Worm (Caenorhabditis elegans) whole organism, young adult: ENCODE data around the gene strd-1.

Experiments used
- B0019.2 ChIP-seq: fragments of 200-800 bp; sonication (Bioruptor generic); conservative IDR thresholded peaks from 2 replicates; pipeline ENCODE4 v1.3.6; 2022; ENCODE audit warnings: missing genetic modification reagents, missing genetic modification characterization, missing compliant biosample characterization
- B0261.1 ChIP-seq: sonication (generic microtip); optimal IDR thresholded peaks from 2 replicates; lab custom pipeline; 2016; ENCODE audit warnings: mild to moderate bottlenecking, missing genetic modification characterization, moderate library complexity, missing compliant biosample characterization
- D2030.7 ChIP-seq: fragments of 200-800 bp; sonication (Bioruptor generic); IDR thresholded peaks from 2 replicates; pipeline ENCODE4 v1.3.6; 2022; ENCODE audit warnings: missing genetic modification reagents, missing genetic modification characterization, missing compliant biosample characterization
- F10E7.11 ChIP-seq: sonication (generic microtip); optimal IDR thresholded peaks from 2 replicates; lab custom pipeline; 2017; ENCODE audit warnings: mild to moderate bottlenecking, missing genetic modification characterization, moderate library complexity, missing compliant biosample characterization
- F22D6.2 ChIP-seq: sonication (generic microtip); optimal IDR thresholded peaks from 2 replicates; lab custom pipeline; 2016; ENCODE audit warnings: mild to moderate bottlenecking, missing genetic modification characterization, missing compliant biosample characterization
- F23B12.7 ChIP-seq: sonication (generic microtip); optimal IDR thresholded peaks from 2 replicates; lab custom pipeline; 2017; ENCODE audit warnings: missing genetic modification characterization, mild to moderate bottlenecking, missing compliant biosample characterization, antibody characterized with exemption, moderate library complexity; ENCODE audit not compliant: insufficient read depth
- F39B2.1 ChIP-seq: fragments of 200-800 bp; sonication (Bioruptor generic); IDR thresholded peaks from 2 replicates; pipeline ENCODE4 v1.3.6; 2022; ENCODE audit warnings: missing genetic modification reagents, missing genetic modification characterization, missing compliant biosample characterization
- F52B5.7 ChIP-seq: sonication (generic microtip); optimal IDR thresholded peaks from 2 replicates; lab custom pipeline; 2016; ENCODE audit warnings: mild to moderate bottlenecking, missing genetic modification characterization, missing compliant biosample characterization
- F57A8.1 ChIP-seq: fragments of 200-800 bp; sonication (Bioruptor generic); optimal IDR thresholded peaks from 2 replicates; lab custom pipeline; 2018; ENCODE audit warnings: mild to moderate bottlenecking, missing genetic modification characterization, moderate library complexity, missing compliant biosample characterization
- F57C9.4 ChIP-seq: sonication (generic microtip); optimal IDR thresholded peaks from 2 replicates; lab custom pipeline; 2017; ENCODE audit warnings: mild to moderate bottlenecking, missing genetic modification characterization, missing compliant biosample characterization
- K11D2.4 ChIP-seq: fragments of 200-800 bp; sonication (Bioruptor generic); IDR thresholded peaks from 2 replicates; pipeline ENCODE4 v1.3.6; 2022; ENCODE audit warnings: missing genetic modification reagents, missing genetic modification characterization, missing compliant biosample characterization
- K12H6.12 ChIP-seq: fragments of 200-800 bp; sonication (Bioruptor generic); optimal IDR thresholded peaks from 2 replicates; lab custom pipeline; 2018; ENCODE audit warnings: mild to moderate bottlenecking, missing genetic modification characterization, missing compliant biosample characterization
- Y53G8AR.9 ChIP-seq: fragments of 200-800 bp; sonication (Bioruptor generic); conservative IDR thresholded peaks from 2 replicates; pipeline ENCODE4 v1.3.6; 2022; ENCODE audit warnings: missing genetic modification reagents, missing genetic modification characterization, missing compliant biosample characterization
- Y56A3A.18 ChIP-seq: fragments of 200-800 bp; sonication (Bioruptor generic); IDR thresholded peaks from 2 replicates; pipeline ENCODE4 v1.3.6; 2022; ENCODE audit warnings: missing genetic modification reagents, missing genetic modification characterization, missing compliant biosample characterization
- atf-7 ChIP-seq: sonication (generic microtip); optimal IDR thresholded peaks from 2 replicates; lab custom pipeline; 2017; ENCODE audit warnings: mild to moderate bottlenecking, missing genetic modification characterization, missing compliant biosample characterization
- attf-3 ChIP-seq: fragments of 200-800 bp; sonication (Bioruptor generic); conservative IDR thresholded peaks from 2 replicates; pipeline ENCODE4 v1.3.6; 2022; ENCODE audit warnings: missing genetic modification reagents, missing genetic modification characterization, missing compliant biosample characterization
- attf-6 ChIP-seq: fragments of 200-800 bp; sonication (Bioruptor generic); IDR thresholded peaks from 2 replicates; pipeline ENCODE4 v1.3.6; 2022; ENCODE audit warnings: missing genetic modification reagents, missing genetic modification characterization, missing compliant biosample characterization
- ccch-3 ChIP-seq: fragments of 200-800 bp; sonication (Bioruptor generic); optimal IDR thresholded peaks from 2 replicates; lab custom pipeline; 2018; ENCODE audit warnings: mild to moderate bottlenecking, missing genetic modification characterization, missing compliant biosample characterization
- cebp-1 ChIP-seq, 2 experiments: fragments of 200-800 bp in 1 of 2; sonication (Bioruptor generic) in 1 of 2; sonication (generic microtip) in 1 of 2; IDR thresholded peaks in 1 of 2; optimal IDR thresholded peaks in 1 of 2; 2 replicates each; pipeline versions ENCODE4 v1.3.6 to Lab custom; 2017 to 2022; ENCODE audit warnings: missing compliant biosample characterization in 2 of 2, missing genetic modification characterization in 2 of 2, mild to moderate bottlenecking in 1 of 2, missing genetic modification reagents in 1 of 2, moderate library complexity in 1 of 2
- ceh-100 ChIP-seq: fragments of 200-800 bp; sonication (Bioruptor generic); IDR thresholded peaks from 2 replicates; pipeline ENCODE4 v1.3.6; 2022; ENCODE audit warnings: missing genetic modification reagents, missing genetic modification characterization, missing compliant biosample characterization
- ceh-58 ChIP-seq: fragments of 200-800 bp; sonication (Bioruptor generic); IDR thresholded peaks from 2 replicates; pipeline ENCODE4 v1.3.6; 2022; ENCODE audit warnings: missing genetic modification characterization, missing compliant biosample characterization
- die-1 ChIP-seq: sonication (generic microtip); optimal IDR thresholded peaks from 2 replicates; lab custom pipeline; 2016; ENCODE audit warnings: missing genotype, mild to moderate bottlenecking, missing genetic modification characterization, missing compliant biosample characterization
- dox-1 ChIP-seq: fragments of 200-800 bp; sonication (Bioruptor generic); IDR thresholded peaks from 2 replicates; pipeline ENCODE4 v1.3.6; 2022; ENCODE audit warnings: missing genetic modification reagents, missing genetic modification characterization, missing compliant biosample characterization
- dpff-1 ChIP-seq: sonication (generic microtip); optimal IDR thresholded peaks from 2 replicates; lab custom pipeline; 2017; ENCODE audit warnings: mild to moderate bottlenecking, missing genetic modification characterization, missing compliant biosample characterization
- egl-44 ChIP-seq: fragments of 200-800 bp; sonication (Bioruptor generic); IDR thresholded peaks from 2 replicates; pipeline ENCODE4 v1.3.6; 2022; ENCODE audit warnings: missing genetic modification reagents, missing genetic modification characterization, missing compliant biosample characterization
- hmg-1.2 ChIP-seq: fragments of 200-800 bp; sonication (Bioruptor generic); IDR thresholded peaks from 2 replicates; pipeline ENCODE4 v1.3.6; 2022; ENCODE audit warnings: missing genetic modification reagents, missing genetic modification characterization, missing compliant biosample characterization
- hrde-1 ChIP-seq: sonication (generic microtip); optimal IDR thresholded peaks from 2 replicates; lab custom pipeline; 2016; ENCODE audit warnings: missing genetic modification characterization, mild to moderate bottlenecking, missing compliant biosample characterization, moderate library complexity, missing genotype, missing genetic modification reagents, borderline replicate concordance
- hsf-1 ChIP-seq: fragments of 200-800 bp; sonication (Bioruptor generic); IDR thresholded peaks from 2 replicates; pipeline ENCODE4 v1.3.6; 2022; ENCODE audit warnings: missing genetic modification reagents, missing genetic modification characterization, missing compliant biosample characterization
- lag-1 ChIP-seq: fragments of 200-800 bp; sonication (Bioruptor generic); IDR thresholded peaks from 2 replicates; pipeline ENCODE4 v1.3.6; 2022; ENCODE audit warnings: missing genetic modification reagents, missing genetic modification characterization, missing compliant biosample characterization
- let-607 ChIP-seq, 2 experiments: fragments of 200-800 bp in 1 of 2; sonication (Bioruptor generic) in 1 of 2; sonication (generic microtip) in 1 of 2; optimal IDR thresholded peaks; 2 replicates each; lab custom pipeline; 2016 to 2018; ENCODE audit warnings: mild to moderate bottlenecking in 2 of 2, missing compliant biosample characterization in 2 of 2, missing genetic modification characterization in 2 of 2, moderate library complexity in 2 of 2, missing genotype in 1 of 2
- lsy-27 ChIP-seq: sonication (generic microtip); optimal IDR thresholded peaks from 2 replicates; lab custom pipeline; 2017; ENCODE audit warnings: missing genetic modification characterization, mild to moderate bottlenecking, missing compliant biosample characterization, antibody characterized with exemption, missing genotype, borderline replicate concordance; ENCODE audit not compliant: insufficient read depth
- madf-10 ChIP-seq: sonication (generic microtip); optimal IDR thresholded peaks from 2 replicates; lab custom pipeline; 2016; ENCODE audit warnings: mild to moderate bottlenecking, missing genetic modification characterization, missing compliant biosample characterization
- mxl-1 ChIP-seq: sonication (generic microtip); optimal IDR thresholded peaks from 2 replicates; lab custom pipeline; 2016; ENCODE audit warnings: missing genetic modification characterization, missing compliant biosample characterization
- nfya-2 ChIP-seq: fragments of 200-800 bp; sonication (Bioruptor generic); IDR thresholded peaks from 2 replicates; pipeline ENCODE4 v1.3.6; 2022; ENCODE audit warnings: missing genetic modification reagents, missing genetic modification characterization, missing compliant biosample characterization
- nhr-179 ChIP-seq: sonication (generic microtip); optimal IDR thresholded peaks from 2 replicates; lab custom pipeline; 2016; ENCODE audit warnings: mild to moderate bottlenecking, missing genetic modification characterization, missing compliant biosample characterization
- nhr-27 ChIP-seq: fragments of 200-800 bp; sonication (Bioruptor generic); optimal IDR thresholded peaks from 2 replicates; lab custom pipeline; 2018; ENCODE audit warnings: mild to moderate bottlenecking, missing genetic modification characterization, moderate library complexity, missing compliant biosample characterization
- pbrm-1 ChIP-seq: fragments of 200-800 bp; sonication (Bioruptor generic); IDR thresholded peaks from 2 replicates; pipeline ENCODE4 v1.3.6; 2022; ENCODE audit warnings: missing genetic modification reagents, missing genetic modification characterization, missing compliant biosample characterization
- rec-8 ChIP-seq, 2 experiments: sonication (generic microtip); optimal IDR thresholded peaks; 2 replicates each; lab custom pipeline; 2016; ENCODE audit warnings: mild to moderate bottlenecking in 2 of 2, missing genetic modification characterization in 2 of 2, missing genetic modification reagents in 2 of 2, missing genotype in 2 of 2, missing biosample characterization in 1 of 2, missing compliant biosample characterization in 1 of 2, moderate library complexity in 1 of 2
- rpc-1 ChIP-seq, 2 experiments: fragments of 150-350 bp in 1 of 2; sonication (generic microtip) in 1 of 2; optimal IDR thresholded peaks; 2 replicates each; lab custom pipeline; 2014 to 2018; ENCODE audit warnings: missing biosample characterization in 1 of 2, missing genetic modification characterization in 1 of 2, missing genetic modification reagents in 1 of 2, missing genotype in 1 of 2
- snpc-4 ChIP-seq, 5 experiments: fragments of 150-350 bp in 1 of 5; sonication (generic microtip) in 4 of 5; optimal IDR thresholded peaks; 2 replicates each; lab custom pipeline; 2014 to 2018; ENCODE audit warnings: missing genetic modification characterization in 5 of 5, missing biosample characterization in 3 of 5, antibody characterized with exemption in 2 of 5, mild to moderate bottlenecking in 2 of 5, missing compliant biosample characterization in 2 of 5, missing genotype in 2 of 5, moderate library complexity in 2 of 5, missing genetic modification reagents in 1 of 5
- tbp1 ChIP-seq: fragments of 200-800 bp; sonication (Bioruptor generic); optimal IDR thresholded peaks from 2 replicates; lab custom pipeline; 2018; ENCODE audit warnings: mild to moderate bottlenecking, missing genetic modification characterization, missing compliant biosample characterization
- tlf-1 ChIP-seq: fragments of 200-800 bp; sonication (Bioruptor generic); optimal IDR thresholded peaks from 2 replicates; lab custom pipeline; 2018; ENCODE audit warnings: mild to moderate bottlenecking, missing genetic modification characterization, missing compliant biosample characterization
- unc-130 ChIP-seq: sonication (generic microtip); optimal IDR thresholded peaks from 2 replicates; lab custom pipeline; 2016; ENCODE audit warnings: missing genetic modification reagents, missing genetic modification characterization, missing compliant biosample characterization
- zim-3 ChIP-seq: sonication (generic microtip); optimal IDR thresholded peaks from 2 replicates; lab custom pipeline; 2017; ENCODE audit warnings: mild to moderate bottlenecking, missing genetic modification characterization, moderate library complexity, missing compliant biosample characterization
- ztf-28 ChIP-seq: fragments of 200-800 bp; sonication (Bioruptor generic); IDR thresholded peaks from 2 replicates; pipeline ENCODE4 v1.3.6; 2022; ENCODE audit warnings: missing genetic modification reagents, missing genetic modification characterization, missing compliant biosample characterization

strd-1 gene

ce11 chrIII:10989491-10990032 lies 42.3 kb downstream of the strd-1 start (continued):
- TF ChIP-seq hsf-1 (GFP tag; lab: Robert Waterston, UW) (peak; percentile 79), F39B2.1 (GFP tag; lab: Robert Waterston, UW) (peak; percentile 84), attf-6 (GFP tag; lab: Robert Waterston, UW) (peak; percentile 82), F23B12.7 (tag; lab: Kevin White, UChicago) (peak; percentile 90), F10E7.11 (peak; percentile 95), ceh-58 (GFP tag; lab: Robert Waterston, UW) (peak; percentile 86), mxl-1 (peak; percentile 97), hrde-1 (tag; lab: Kevin White, UChicago) (peak; percentile 94), zim-3 (tag; lab: Kevin White, UChicago) (peak; percentile 98), attf-3 (GFP tag; lab: Robert Waterston, UW) (peak; percentile 67), ztf-28 (peak; percentile 91; the same call in 1 of the 2 replicates), D2030.7 (GFP tag; lab: Robert Waterston, UW) (peak; percentile 89), F57C9.4 (tag; lab: Kevin White, UChicago) (peak; percentile 76), madf-10 (peak; percentile 92), Y56A3A.18 (GFP tag; lab: Robert Waterston, UW) (peak; percentile 98), let-607 (tag; optimal IDR thresholded peaks at IDR 0.05; lab: Kevin White, UChicago) (peak; percentile 84 to 89), pbrm-1 (GFP tag; lab: Robert Waterston, UW) (peak; percentile 92), Y53G8AR.9 (GFP tag; lab: Robert Waterston, UW) (peak; percentile 92), F22D6.2 (tag; lab: Kevin White, UChicago) (peak; percentile 84), B0261.1 (tag; lab: Kevin White, UChicago) (peak; percentile 85), ceh-100 (GFP tag; lab: Robert Waterston, UW) (peak; percentile 89), lsy-27 (tag; lab: Kevin White, UChicago) (peak; percentile 84), dpff-1 (tag; lab: Kevin White, UChicago) (peak; percentile 94), nfya-2 (GFP tag; lab: Robert Waterston, UW) (peak; percentile 79; the same call in 1 of the 2 replicates), nhr-27 (peak; percentile 88), ccch-3 (GFP tag; lab: Kevin White, UChicago) (peak; percentile 82), K11D2.4 (peak; percentile 95), B0019.2 (GFP tag; lab: Robert Waterston, UW) (peak; percentile 65; the same call in 1 of the 2 replicates), rec-8 (tag; optimal IDR thresholded peaks at IDR 0.05; lab: Kevin White, UChicago) (peak; percentile 95 to 97), tlf-1 (GFP tag; lab: Kevin White, UChicago) (peak; percentile 91), die-1 (tag; lab: Kevin White, UChicago) (peak; percentile 97), unc-130 (GFP tag; lab: Kevin White, UChicago) (peak; percentile 85), nhr-179 (tag; lab: Kevin White, UChicago) (peak; percentile 80), F52B5.7 (tag; lab: Kevin White, UChicago) (peak; percentile 97), atf-7 (tag; lab: Kevin White, UChicago) (peak; percentile 96), rpc-1 (optimal IDR thresholded peaks at IDR 0.05; lab: Kevin White, UChicago) (peak; percentile 99), rpc-1 (tag; optimal IDR thresholded peaks at IDR 0.05; lab: Kevin White, UChicago) (peak; percentile 99), cebp-1 (GFP tag; IDR thresholded peaks at IDR 0.05; lab: Robert Waterston, UW) (peak; percentile 99), cebp-1 (tag; optimal IDR thresholded peaks at IDR 0.05; lab: Kevin White, UChicago) (peak; percentile 100), lag-1 (GFP tag; lab: Robert Waterston, UW) (peak; percentile 88), snpc-4 (GFP tag; optimal IDR thresholded peaks at IDR 0.05; lab: Kevin White, UChicago) (peak; percentile 99), snpc-4 (tag; optimal IDR thresholded peaks at IDR 0.05; lab: Kevin White, UChicago) (peak; percentile 99 to 100 (median 100)), F57A8.1 (GFP tag; lab: Kevin White, UChicago) (peak; percentile 93), tbp1 (peak; percentile 90), egl-44 (GFP tag; lab: Robert Waterston, UW) (peak; percentile 97), K12H6.12 (tag; lab: Kevin White, UChicago) (peak; percentile 96), dox-1 (peak; percentile 97), hmg-1.2 (GFP tag; lab: Robert Waterston, UW) (peak; percentile 96)
